Worm (Caenorhabditis elegans) whole organism, L4 larva: ENCODE data around the gene elo-9.

Experiments
- F10B5.3 ChIP-seq: sonication (generic microtip); optimal IDR thresholded peaks from 2 replicates; lab custom pipeline; 2016; ENCODE audit warnings: mild to moderate bottlenecking, missing genetic modification characterization, missing compliant biosample characterization
- F26F4.8 ChIP-seq: fragments of 200-800 bp; sonication (Bioruptor generic); conservative IDR thresholded peaks from 2 replicates; pipeline ENCODE4 v1.3.6; 2022; ENCODE audit warnings: missing genetic modification characterization, missing compliant biosample characterization
- F37D6.2 ChIP-seq: sonication (generic microtip); optimal IDR thresholded peaks from 2 replicates; lab custom pipeline; 2016; ENCODE audit warnings: mild to moderate bottlenecking, missing genetic modification characterization, missing compliant biosample characterization
- F49E8.2 ChIP-seq: sonication (generic microtip); optimal IDR thresholded peaks from 2 replicates; lab custom pipeline; 2016; ENCODE audit warnings: missing compliant biosample characterization, mild to moderate bottlenecking, missing genetic modification characterization, borderline replicate concordance
- T26A8.4 ChIP-seq: fragments of 200-800 bp; sonication (Bioruptor generic); IDR thresholded peaks from 2 replicates; pipeline ENCODE4 v1.3.6; 2022; ENCODE audit warnings: missing genetic modification characterization, missing compliant biosample characterization
- Y105C5A.15 ChIP-seq: fragments of 200-800 bp; sonication (Bioruptor generic); IDR thresholded peaks from 2 replicates; pipeline ENCODE4 v1.3.6; 2022; ENCODE audit warnings: missing genetic modification characterization, missing compliant biosample characterization
- Y48G9A.11 ChIP-seq: fragments of 200-800 bp; sonication (Bioruptor generic); IDR thresholded peaks from 2 replicates; pipeline ENCODE4 v1.3.6; 2022; ENCODE audit warnings: missing genetic modification reagents, missing genetic modification characterization, missing compliant biosample characterization
- Y75B8A.6 ChIP-seq: fragments of 200-800 bp; sonication (Bioruptor generic); IDR thresholded peaks from 2 replicates; pipeline ENCODE4 v1.3.6; 2022; ENCODE audit warnings: missing genetic modification reagents, missing genetic modification characterization, missing compliant biosample characterization
- ZK337.2 ChIP-seq: fragments of 200-800 bp; sonication (Bioruptor generic); IDR thresholded peaks from 2 replicates; pipeline ENCODE4 v1.3.6; 2022; ENCODE audit warnings: missing genetic modification reagents, missing genetic modification characterization, missing compliant biosample characterization
- aly-2 ChIP-seq: sonication (generic microtip); optimal IDR thresholded peaks from 2 replicates; lab custom pipeline; 2018; ENCODE audit warnings: missing biosample characterization, missing genetic modification characterization
- arid-1 ChIP-seq: fragments of 200-800 bp; sonication (Bioruptor generic); conservative IDR thresholded peaks from 2 replicates; pipeline ENCODE4 v1.3.6; 2022; ENCODE audit warnings: missing genetic modification reagents, missing genetic modification characterization, missing compliant biosample characterization
- ceh-20 ChIP-seq: fragments of 200-800 bp; sonication (Bioruptor generic); IDR thresholded peaks from 2 replicates; pipeline ENCODE4 v1.3.6; 2022; ENCODE audit warnings: missing genetic modification reagents, missing genetic modification characterization, missing compliant biosample characterization
- ceh-44 ChIP-seq: fragments of 200-800 bp; sonication (Bioruptor generic); IDR thresholded peaks from 2 replicates; pipeline ENCODE4 v1.3.6; 2022; ENCODE audit warnings: missing genetic modification reagents, missing genetic modification characterization, missing compliant biosample characterization
- cey-2 ChIP-seq: sonication (generic microtip); optimal IDR thresholded peaks from 3 replicates; lab custom pipeline; 2017; ENCODE audit warnings: missing genetic modification characterization, mild to moderate bottlenecking, missing compliant biosample characterization, antibody characterized with exemption, borderline replicate concordance; ENCODE audit not compliant: insufficient read depth
- ctbp-1 ChIP-seq: fragments of 200-800 bp; sonication (Bioruptor generic); IDR thresholded peaks from 2 replicates; pipeline ENCODE4 v1.3.6; 2022; ENCODE audit warnings: missing genetic modification reagents, missing genetic modification characterization, missing compliant biosample characterization
- daf-16 ChIP-seq, 3 experiments: sonication (generic microtip); optimal IDR thresholded peaks; 2 replicates each; lab custom pipeline; 2016 to 2017; ENCODE audit warnings: missing genetic modification characterization in 3 of 3, missing genetic modification reagents in 3 of 3, mild to moderate bottlenecking in 2 of 3, missing compliant biosample characterization in 2 of 3, missing biosample characterization in 1 of 3, moderate library complexity in 1 of 3
- daf-19 ChIP-seq: fragments of 200-800 bp; sonication (Bioruptor generic); conservative IDR thresholded peaks from 2 replicates; pipeline ENCODE4 v1.3.6; 2022; ENCODE audit warnings: missing genetic modification characterization, missing compliant biosample characterization
- dmd-9 ChIP-seq: fragments of 200-800 bp; sonication (Bioruptor generic); IDR thresholded peaks from 2 replicates; pipeline ENCODE4 v1.3.6; 2022; ENCODE audit warnings: missing genetic modification reagents, missing genetic modification characterization, missing compliant biosample characterization
- hlh-11 ChIP-seq: fragments of 200-800 bp; sonication (Bioruptor generic); optimal IDR thresholded peaks from 2 replicates; lab custom pipeline; 2018; ENCODE audit warnings: mild to moderate bottlenecking, missing genetic modification characterization, missing compliant biosample characterization
- hlh-30 ChIP-seq: sonication (generic microtip); optimal IDR thresholded peaks from 2 replicates; lab custom pipeline; 2017; ENCODE audit warnings: antibody characterized with exemption, mild to moderate bottlenecking, missing genetic modification characterization, missing compliant biosample characterization; ENCODE audit not compliant: insufficient read depth
- hmg-1.1 ChIP-seq: fragments of 200-800 bp; sonication (Bioruptor generic); IDR thresholded peaks from 2 replicates; pipeline ENCODE4 v1.3.6; 2022; ENCODE audit warnings: missing genetic modification reagents, missing genetic modification characterization, missing compliant biosample characterization
- jun-1 ChIP-seq: fragments of 150-350 bp; optimal IDR thresholded peaks from 2 replicates; lab custom pipeline; 2014; ENCODE audit warnings: missing biosample characterization, missing genetic modification reagents, missing genetic modification characterization
- lim-7 ChIP-seq: fragments of 200-800 bp; sonication (Bioruptor generic); IDR thresholded peaks from 2 replicates; pipeline ENCODE4 v1.3.6; 2022; ENCODE audit warnings: missing genetic modification characterization, missing compliant biosample characterization
- lin-13 ChIP-seq: fragments of 150-350 bp; optimal IDR thresholded peaks from 2 replicates; lab custom pipeline; 2014; ENCODE audit warnings: missing biosample characterization, missing genetic modification reagents, missing genetic modification characterization
- lin-15B ChIP-seq: fragments of 150-350 bp; sonication (generic microtip); optimal IDR thresholded peaks from 3 replicates; lab custom pipeline; 2014; ENCODE audit warnings: missing biosample characterization, missing genetic modification characterization
- lin-38 ChIP-seq: fragments of 200-800 bp; sonication (Bioruptor generic); IDR thresholded peaks from 2 replicates; pipeline ENCODE4 v1.3.6; 2022; ENCODE audit warnings: missing genetic modification reagents, missing genetic modification characterization, missing compliant biosample characterization
- lir-3 ChIP-seq: sonication (generic microtip); optimal IDR thresholded peaks from 2 replicates; lab custom pipeline; 2016; ENCODE audit warnings: mild to moderate bottlenecking, missing genetic modification characterization, missing compliant biosample characterization
- madf-5 ChIP-seq, 2 experiments: fragments of 200-800 bp; sonication (Bioruptor generic); IDR thresholded peaks; 2 replicates each; pipeline ENCODE4 v1.3.6; 2022; ENCODE audit warnings: missing compliant biosample characterization in 2 of 2, missing genetic modification characterization in 2 of 2
- madf-9 ChIP-seq: fragments of 200-800 bp; sonication (Bioruptor generic); conservative IDR thresholded peaks from 2 replicates; pipeline ENCODE4 v1.3.6; 2022; ENCODE audit warnings: missing genetic modification reagents, missing genetic modification characterization, missing compliant biosample characterization
- mdl-1 ChIP-seq, 2 experiments: fragments of 150-350 bp in 1 of 2; sonication (generic microtip) in 1 of 2; optimal IDR thresholded peaks; 2 replicates each; lab custom pipeline; 2014 to 2017; ENCODE audit warnings: missing biosample characterization in 2 of 2, missing genetic modification characterization in 2 of 2
- mxl-2 ChIP-seq: fragments of 200-800 bp; sonication (Bioruptor generic); conservative IDR thresholded peaks from 2 replicates; pipeline ENCODE4 v1.3.6; 2022; ENCODE audit warnings: missing genetic modification reagents, missing genetic modification characterization, missing compliant biosample characterization
- mxl-3 ChIP-seq: fragments of 200-800 bp; sonication (Bioruptor generic); optimal IDR thresholded peaks from 2 replicates; lab custom pipeline; 2018; ENCODE audit warnings: mild to moderate bottlenecking, missing genetic modification characterization, missing compliant biosample characterization
- nhr-10 ChIP-seq: fragments of 150-350 bp; optimal IDR thresholded peaks from 2 replicates; lab custom pipeline; 2014; ENCODE audit warnings: missing biosample characterization, missing genetic modification characterization
- nhr-11 ChIP-seq: fragments of 150-350 bp; optimal IDR thresholded peaks from 2 replicates; lab custom pipeline; 2014; ENCODE audit warnings: missing biosample characterization, missing genetic modification characterization
- nhr-25 ChIP-seq: sonication (generic microtip); optimal IDR thresholded peaks from 2 replicates; lab custom pipeline; 2017; ENCODE audit warnings: missing genetic modification characterization, mild to moderate bottlenecking, missing compliant biosample characterization, antibody characterized with exemption, moderate library complexity, borderline replicate concordance; ENCODE audit not compliant: insufficient read depth
- nhr-28 ChIP-seq: fragments of 150-350 bp; optimal IDR thresholded peaks from 2 replicates; lab custom pipeline; 2014; ENCODE audit warnings: missing biosample characterization, missing genetic modification characterization
- nhr-6 ChIP-seq: fragments of 150-350 bp; optimal IDR thresholded peaks from 2 replicates; lab custom pipeline; 2014; ENCODE audit warnings: missing biosample characterization, missing genetic modification characterization
- pha-4 ChIP-seq, 2 experiments: fragments of 150-350 bp in 1 of 2; fragments of 200-800 bp in 1 of 2; sonication (Bioruptor generic) in 1 of 2; IDR thresholded peaks in 1 of 2; optimal IDR thresholded peaks in 1 of 2; 2 replicates each; pipeline versions ENCODE4 v1.3.6 to Lab custom; 2014 to 2022; ENCODE audit warnings: missing genetic modification characterization in 2 of 2, missing genetic modification reagents in 2 of 2, missing biosample characterization in 1 of 2, missing compliant biosample characterization in 1 of 2
- php-3 ChIP-seq: fragments of 200-800 bp; sonication (Bioruptor generic); IDR thresholded peaks from 2 replicates; pipeline ENCODE4 v1.3.6; 2022; ENCODE audit warnings: missing genetic modification reagents, missing genetic modification characterization, missing compliant biosample characterization
- pqm-1 ChIP-seq: sonication (generic microtip); optimal IDR thresholded peaks from 2 replicates; lab custom pipeline; 2017; ENCODE audit warnings: missing biosample characterization, missing genetic modification characterization
- snpc-1.2 ChIP-seq: fragments of 200-800 bp; sonication (Bioruptor generic); IDR thresholded peaks from 2 replicates; pipeline ENCODE4 v1.3.6; 2022; ENCODE audit warnings: missing genetic modification reagents, missing genetic modification characterization, missing compliant biosample characterization
- spr-1 ChIP-seq: sonication (generic microtip); optimal IDR thresholded peaks from 2 replicates; lab custom pipeline; 2016; ENCODE audit warnings: mild to moderate bottlenecking, missing genetic modification characterization, missing compliant biosample characterization
- spr-3 ChIP-seq: fragments of 200-800 bp; sonication (Bioruptor generic); optimal IDR thresholded peaks from 2 replicates; lab custom pipeline; 2018; ENCODE audit warnings: mild to moderate bottlenecking, missing genetic modification characterization, missing compliant biosample characterization
- tag-97 ChIP-seq: fragments of 200-800 bp; sonication (Bioruptor generic); IDR thresholded peaks from 2 replicates; pipeline ENCODE4 v1.3.6; 2022; ENCODE audit warnings: missing genetic modification characterization, missing compliant biosample characterization
- unc-130 ChIP-seq: sonication (generic microtip); optimal IDR thresholded peaks from 2 replicates; lab custom pipeline; 2016; ENCODE audit warnings: missing genetic modification reagents, missing genetic modification characterization, missing compliant biosample characterization
- unc-39 ChIP-seq: sonication (generic microtip); optimal IDR thresholded peaks from 2 replicates; lab custom pipeline; 2017; ENCODE audit warnings: missing biosample characterization, missing genetic modification characterization
- unc-62 ChIP-seq, 3 experiments: fragments of 150-350 bp in 1 of 3; sonication (generic microtip); optimal IDR thresholded peaks in 2 of 3; peaks in 1 of 3; 1 replicate in 1 of 3; 2 replicates in 2 of 3; lab custom pipeline; 2014 to 2017; ENCODE audit warnings: missing biosample characterization in 3 of 3, missing genetic modification characterization in 3 of 3, missing genetic modification reagents in 3 of 3, missing genotype in 1 of 3
- vab-7 ChIP-seq: fragments of 200-800 bp; sonication (Bioruptor generic); IDR thresholded peaks from 2 replicates; pipeline ENCODE4 v1.3.6; 2022; ENCODE audit warnings: missing genetic modification reagents, missing genetic modification characterization, missing compliant biosample characterization
- zfp-2 ChIP-seq: sonication (generic microtip); optimal IDR thresholded peaks from 2 replicates; lab custom pipeline; 2016; ENCODE audit warnings: mild to moderate bottlenecking, missing genetic modification characterization, missing compliant biosample characterization
- zip-11 ChIP-seq: fragments of 200-800 bp; sonication (Bioruptor generic); IDR thresholded peaks from 2 replicates; pipeline ENCODE4 v1.3.6; 2022; ENCODE audit warnings: missing genetic modification characterization, missing compliant biosample characterization

Gene elo-9

DNA sequence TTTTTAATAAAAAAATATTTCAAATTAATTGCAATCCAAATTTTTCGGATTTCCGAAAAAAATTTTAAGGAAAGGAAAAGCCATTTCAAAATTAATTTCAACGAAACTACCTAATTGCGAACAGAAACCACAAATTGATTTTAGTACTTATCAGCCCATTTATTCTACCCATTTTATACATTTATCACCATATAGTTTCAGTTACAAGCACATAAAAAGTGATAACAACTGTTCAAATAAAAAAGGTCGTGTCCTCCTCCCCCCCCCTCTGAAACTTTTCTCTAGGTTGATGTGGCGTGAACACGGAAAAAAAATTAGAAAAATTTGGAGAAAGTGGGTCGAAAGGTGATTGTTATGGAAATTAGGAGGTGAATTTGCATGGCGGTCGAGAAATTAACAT, 969 bp upstream of the elo-9 start (continued):
- TF ChIP-seq lim-7 (GFP tag; lab: Robert Waterston, UW): no peak
- no peak for TF ChIP-seq unc-39
- no peak for TF ChIP-seq ceh-44 (GFP tag; lab: Robert Waterston, UW)
- TF ChIP-seq F26F4.8 (GFP tag; lab: Robert Waterston, UW): no peak
- no peak for TF ChIP-seq ZK337.2
- TF ChIP-seq F10B5.3: no peak
- TF ChIP-seq pha-4 (GFP tag; IDR thresholded peaks at IDR 0.05; lab: Robert Waterston, UW): no peak
- TF ChIP-seq pha-4 (tag; optimal IDR thresholded peaks at IDR 0.05; lab: Kevin White, UChicago): no peak
- no peak for TF ChIP-seq Y105C5A.15
- no peak for TF ChIP-seq madf-9 (GFP tag; lab: Robert Waterston, UW)
- TF ChIP-seq jun-1: no peak
- TF ChIP-seq zip-11: no peak
- no peak for TF ChIP-seq F37D6.2 (tag; lab: Kevin White, UChicago)
- TF ChIP-seq lin-38 (GFP tag; lab: Robert Waterston, UW): no peak
- TF ChIP-seq aly-2: no peak
- no peak for TF ChIP-seq ctbp-1 (GFP tag; lab: Robert Waterston, UW)
- no peak for TF ChIP-seq lir-3
- no peak for TF ChIP-seq mxl-2 (GFP tag; lab: Robert Waterston, UW)
- TF ChIP-seq nhr-11 (tag; lab: Kevin White, UChicago): no peak
- no peak for TF ChIP-seq hmg-1.1 (GFP tag; lab: Robert Waterston, UW)
- TF ChIP-seq unc-130 (GFP tag; lab: Kevin White, UChicago): no peak
- TF ChIP-seq nhr-25 (tag; lab: Kevin White, UChicago): no peak
- TF ChIP-seq zfp-2 (tag; lab: Kevin White, UChicago): no peak
- TF ChIP-seq daf-16 (GFP tag; optimal IDR thresholded peaks at IDR 0.05; lab: Kevin White, UChicago): no peak
- peak; percentile 38 for TF ChIP-seq daf-16 (tag; optimal IDR thresholded peaks at IDR 0.05; lab: Kevin White, UChicago)
- no peak for TF ChIP-seq spr-1 (tag; lab: Kevin White, UChicago)
- no peak for TF ChIP-seq nhr-6 (tag; lab: Kevin White, UChicago)
- peak; percentile 86 for TF ChIP-seq pqm-1 (tag; lab: Kevin White, UChicago)
- TF ChIP-seq Y48G9A.11 (GFP tag; lab: Robert Waterston, UW): no peak
- TF ChIP-seq madf-5 (GFP tag; IDR thresholded peaks at IDR 0.05; lab: Robert Waterston, UW): no peak
- TF ChIP-seq dmd-9: no peak
- TF ChIP-seq lin-13 (GFP tag; lab: Kevin White, UChicago): no peak
- no peak for TF ChIP-seq arid-1 (GFP tag; lab: Robert Waterston, UW)
- no peak for TF ChIP-seq unc-62 (GFP tag; optimal IDR thresholded peaks at IDR 0.05 in 1 of 2; lab: Kevin White, UChicago)
- TF ChIP-seq unc-62 (tag; optimal IDR thresholded peaks at IDR 0.05; lab: Kevin White, UChicago): no peak
- TF ChIP-seq ceh-20 (GFP tag; lab: Robert Waterston, UW): no peak
- no peak for TF ChIP-seq vab-7 (GFP tag; lab: Robert Waterston, UW)
- peak; percentile 92 for TF ChIP-seq nhr-28 (tag; lab: Kevin White, UChicago)
- TF ChIP-seq mxl-3 (GFP tag; lab: Kevin White, UChicago): no peak
- TF ChIP-seq php-3: peak; percentile 85
- peak; percentile 46 for TF ChIP-seq hlh-11 (tag; lab: Kevin White, UChicago)
- no peak for TF ChIP-seq nhr-10
- no peak for TF ChIP-seq mdl-1 (tag; optimal IDR thresholded peaks at IDR 0.05; lab: Kevin White, UChicago)
- TF ChIP-seq Y75B8A.6 (GFP tag; lab: Robert Waterston, UW): no peak
- no peak for TF ChIP-seq daf-19 (GFP tag; lab: Robert Waterston, UW)
- TF ChIP-seq cey-2 (tag; lab: Kevin White, UChicago): no peak
- no peak for TF ChIP-seq snpc-1.2 (GFP tag; lab: Robert Waterston, UW)
- no peak for TF ChIP-seq F49E8.2 (tag; lab: Kevin White, UChicago)
- no peak for TF ChIP-seq T26A8.4 (GFP tag; lab: Robert Waterston, UW)
- TF ChIP-seq spr-3 (GFP tag; lab: Kevin White, UChicago): no peak
- no peak for TF ChIP-seq tag-97 (GFP tag; lab: Robert Waterston, UW)
- TF ChIP-seq lin-15B (tag; lab: Kevin White, UChicago): no peak
- no peak for TF ChIP-seq hlh-30 (tag; lab: Kevin White, UChicago)
